Worm (Caenorhabditis elegans): ENCODE results near the gene C09F12.3.
A peak's percentile ranks its signal among the peaks of the same experiment; 100 is the strongest.

The C09F12.3 gene

ce11 chrX:11033128-11033951, 9.3 kb downstream of the C09F12.3 start:
- TF ChIP-seq aha-1 (tag), result peak; percentile 93
- TF ChIP-seq F44E2.7 (GFP tag; IDR thresholded peaks at IDR 0.05), result no peak
- peak in 1 of 2 experiments; percentile 38 for TF ChIP-seq unc-62 (GFP tag; optimal IDR thresholded peaks at IDR 0.05 in 1 of 2)
- TF ChIP-seq unc-62 (tag; optimal IDR thresholded peaks at IDR 0.05), result no peak

- TF ChIP-seq mxl-2 (GFP tag; conservative IDR thresholded peaks at IDR 0.05) (no peak), nhr-76 (tag; optimal IDR thresholded peaks at IDR 0.05) (no peak), egl-43 (GFP tag; IDR thresholded peaks at IDR 0.05) (no peak), F37D6.2 (tag; optimal IDR thresholded peaks at IDR 0.05) (no peak), daf-8 (GFP tag; IDR thresholded peaks at IDR 0.05) (no peak), mep-1 (tag; optimal IDR thresholded peaks at IDR 0.05) (no peak), dmd-8 (GFP tag; IDR thresholded peaks at IDR 0.05) (no peak), ceh-20 (GFP tag; IDR thresholded peaks at IDR 0.05) (no peak), skn-1 (tag; optimal IDR thresholded peaks at IDR 0.05) (no peak), D1046.2 (GFP tag; IDR thresholded peaks at IDR 0.05) (no peak), aly-2 (tag; optimal IDR thresholded peaks at IDR 0.05) (no peak), nhr-77 (tag; optimal IDR thresholded peaks at IDR 0.05) (no peak), hmg-1.1 (GFP tag; IDR thresholded peaks at IDR 0.05) (no peak), lin-15B (tag; optimal IDR thresholded peaks at IDR 0.05) (no peak), nhr-48 (tag; optimal IDR thresholded peaks at IDR 0.05) (no peak), lin-1 (GFP tag; IDR thresholded peaks at IDR 0.05) (no peak), F26F4.8 (GFP tag; conservative IDR thresholded peaks at IDR 0.05) (no peak), snpc-4 (tag; optimal IDR thresholded peaks at IDR 0.05) (no peak)
Observed at ce11 chrX:11032412-11032811, 10.3 kb downstream of the C09F12.3 start.

DNA sequence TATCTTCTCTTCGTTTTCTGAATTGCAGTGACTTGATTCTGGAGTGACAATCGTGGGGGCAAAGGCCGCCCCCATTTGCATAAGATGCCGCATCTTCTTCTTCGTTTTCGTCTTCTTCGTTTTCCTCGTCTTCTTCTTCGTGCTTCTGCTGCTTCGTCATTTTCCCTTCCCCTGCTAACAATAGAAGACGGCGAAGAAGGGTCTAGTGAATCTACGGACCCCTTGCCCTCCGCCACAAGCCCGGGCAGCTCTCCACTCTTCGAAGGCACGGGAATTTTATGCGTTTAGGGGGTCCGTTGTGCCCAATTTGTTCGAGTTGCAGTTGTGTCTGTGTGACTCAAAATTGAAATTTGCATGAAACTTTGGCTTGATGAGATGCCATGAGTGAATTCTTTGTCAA, 10.8 kb downstream of the C09F12.3 start:
- TF ChIP-seq lin-13 (GFP tag; optimal IDR thresholded peaks at IDR 0.05) (no peak), daf-8 (GFP tag; IDR thresholded peaks at IDR 0.05) (no peak), arid-1 (GFP tag; conservative IDR thresholded peaks at IDR 0.05) (no peak), jun-1 (tag; optimal IDR thresholded peaks at IDR 0.05) (no peak), zag-1 (tag; optimal IDR thresholded peaks at IDR 0.05) (no peak), ceh-82 (tag; optimal IDR thresholded peaks at IDR 0.05) (no peak), hmg-1.1 (GFP tag; IDR thresholded peaks at IDR 0.05) (no peak), set-16 (GFP tag; IDR thresholded peaks at IDR 0.05) (peak; percentile 49), unc-62 (GFP tag; optimal IDR thresholded peaks at IDR 0.05 in 1 of 2) (peak in 1 of 2 experiments; percentile 22), unc-62 (tag; optimal IDR thresholded peaks at IDR 0.05) (no peak), fkh-10 (GFP tag; optimal IDR thresholded peaks at IDR 0.05) (no peak), zfp-2 (tag; optimal IDR thresholded peaks at IDR 0.05) (no peak), nhr-42 (GFP tag; IDR thresholded peaks at IDR 0.05) (no peak), ctbp-1 (GFP tag; IDR thresholded peaks at IDR 0.05) (0 out of 2 replicates have a peak, but pooled peaks have one; percentile 42), nhr-10 (tag; optimal IDR thresholded peaks at IDR 0.05) (no peak), ceh-28 (tag; optimal IDR thresholded peaks at IDR 0.05) (no peak), F10B5.3 (tag; optimal IDR thresholded peaks at IDR 0.05) (no peak), snpc-1.2 (GFP tag; IDR thresholded peaks at IDR 0.05) (no peak)

- TF ChIP-seq nhr-102 (tag; optimal IDR thresholded peaks at IDR 0.05) (no peak), hlh-30 (tag; optimal IDR thresholded peaks at IDR 0.05; ENCODE audit: insufficient read depth) (peak; percentile 61), pqm-1 (tag; optimal IDR thresholded peaks at IDR 0.05) (peak; percentile 10), spr-3 (GFP tag; optimal IDR thresholded peaks at IDR 0.05) (peak; percentile 45), zip-11 (GFP tag; IDR thresholded peaks at IDR 0.05) (no peak), aha-1 (tag) (peak; percentile 99), nhr-111 (GFP tag; optimal IDR thresholded peaks at IDR 0.05) (no peak), dmd-9 (GFP tag; IDR thresholded peaks at IDR 0.05) (peak; percentile 52; the same call in 1 of the 2 replicates), gei-8 (GFP tag; optimal IDR thresholded peaks at IDR 0.05) (peak; percentile 32), duxl-1 (tag; optimal IDR thresholded peaks at IDR 0.05; ENCODE audit: poor library complexity) (peak; percentile 33), Y48G9A.11 (GFP tag; IDR thresholded peaks at IDR 0.05) (no peak), saeg-2 (GFP tag; IDR thresholded peaks at IDR 0.05) (0 out of 2 replicates have a peak, but pooled peaks have one; percentile 55)
Observed at ce11 chrX:11031047-11031695, 11.5 kb downstream of the C09F12.3 start.
